Worm (Caenorhabditis elegans) whole organism, L2 larva: ENCODE data around the gene F26F4.2.

Experiments used
- R02D3.7 ChIP-seq: fragments of 150-350 bp; optimal IDR thresholded peaks from 2 replicates; lab custom pipeline; 2014; ENCODE audit warnings: missing biosample characterization, missing genetic modification characterization
- ama-1 ChIP-seq: fragments of 150-350 bp; optimal IDR thresholded peaks from 2 replicates; lab custom pipeline; 2018; ENCODE audit warnings: inconsistent platforms
- egl-27 ChIP-seq: sonication (generic microtip); optimal IDR thresholded peaks from 3 replicates; lab custom pipeline; 2017; ENCODE audit warnings: missing biosample characterization, missing genetic modification reagents, missing genetic modification characterization
- lsy-2 ChIP-seq, 2 experiments: fragments of 150-350 bp in 1 of 2; sonication (generic microtip) in 1 of 2; optimal IDR thresholded peaks; 2 replicates each; lab custom pipeline; 2014 to 2017; ENCODE audit warnings: missing biosample characterization in 2 of 2, missing genetic modification characterization in 2 of 2
- nhr-12 ChIP-seq: fragments of 150-350 bp; optimal IDR thresholded peaks from 2 replicates; lab custom pipeline; 2014; ENCODE audit warnings: missing biosample characterization, missing genetic modification characterization
- peb-1 ChIP-seq: fragments of 150-350 bp; optimal IDR thresholded peaks from 2 replicates; lab custom pipeline; 2014; ENCODE audit warnings: missing biosample characterization, missing genetic modification characterization
- skn-1 ChIP-seq: sonication (generic microtip); optimal IDR thresholded peaks from 2 replicates; lab custom pipeline; 2017; ENCODE audit warnings: missing biosample characterization, missing genetic modification characterization
- sma-9 ChIP-seq, 2 experiments: fragments of 150-350 bp in 1 of 2; sonication (generic microtip) in 1 of 2; optimal IDR thresholded peaks; 2 replicates each; lab custom pipeline; 2014 to 2016; ENCODE audit warnings: missing genetic modification characterization in 2 of 2, mild to moderate bottlenecking in 1 of 2, missing biosample characterization in 1 of 2, missing compliant biosample characterization in 1 of 2, missing genetic modification reagents in 1 of 2, moderate library complexity in 1 of 2
- snpc-4 ChIP-seq: fragments of 150-350 bp; optimal IDR thresholded peaks from 2 replicates; lab custom pipeline; 2014; ENCODE audit warnings: missing biosample characterization, missing genetic modification characterization
- unc-39 ChIP-seq: fragments of 150-350 bp; optimal IDR thresholded peaks from 2 replicates; lab custom pipeline; 2014; ENCODE audit warnings: missing biosample characterization, missing genetic modification characterization

DNA sequence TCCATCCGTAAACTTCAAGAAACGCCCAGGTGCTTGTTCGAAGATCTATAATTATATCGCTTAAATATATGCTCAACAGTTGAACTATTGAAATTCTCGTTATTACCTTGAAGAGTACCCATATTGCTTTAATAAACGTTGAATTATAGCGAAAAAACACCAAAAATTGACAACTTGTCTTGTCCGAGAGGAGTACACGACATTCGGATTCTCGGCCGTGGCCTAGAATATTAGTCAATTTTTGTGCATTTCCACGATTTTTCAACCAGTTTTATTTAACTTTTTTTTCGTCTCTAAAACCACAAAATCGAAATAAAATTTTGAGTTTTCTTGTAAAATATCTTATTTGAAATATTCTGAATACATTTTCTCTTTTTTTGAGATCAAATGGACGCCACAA, 1.3 kb downstream of the F26F4.2 start, which contains the start of the genes F26F4.9 and cee-1:
- TF ChIP-seq skn-1 = no peak
- no peak for TF ChIP-seq nhr-12 (tag; lab: Kevin White, UChicago)
- TF ChIP-seq ama-1 (lab: Kevin White, UChicago) = no peak
- TF ChIP-seq lsy-2 (tag; optimal IDR thresholded peaks at IDR 0.05; lab: Kevin White, UChicago) = peak; percentile 43 to 73
- TF ChIP-seq peb-1 (tag; lab: Kevin White, UChicago) = no peak
- no peak for TF ChIP-seq unc-39 (tag; lab: Kevin White, UChicago)
- peak; percentile 67 for TF ChIP-seq sma-9 (GFP tag; optimal IDR thresholded peaks at IDR 0.05; lab: Kevin White, UChicago)
- TF ChIP-seq sma-9 (tag; optimal IDR thresholded peaks at IDR 0.05; lab: Kevin White, UChicago) = no peak
- TF ChIP-seq snpc-4 (tag; lab: Kevin White, UChicago) = no peak
- TF ChIP-seq R02D3.7 (tag; lab: Kevin White, UChicago) = no peak
- TF ChIP-seq egl-27 (tag; lab: Kevin White, UChicago) = no peak
